Fruit fly (Drosophila melanogaster): ENCODE data around the gene MED20.
A peak's percentile ranks its signal among the peaks of the same experiment; 100 is the strongest.

The MED20 gene

DNA sequence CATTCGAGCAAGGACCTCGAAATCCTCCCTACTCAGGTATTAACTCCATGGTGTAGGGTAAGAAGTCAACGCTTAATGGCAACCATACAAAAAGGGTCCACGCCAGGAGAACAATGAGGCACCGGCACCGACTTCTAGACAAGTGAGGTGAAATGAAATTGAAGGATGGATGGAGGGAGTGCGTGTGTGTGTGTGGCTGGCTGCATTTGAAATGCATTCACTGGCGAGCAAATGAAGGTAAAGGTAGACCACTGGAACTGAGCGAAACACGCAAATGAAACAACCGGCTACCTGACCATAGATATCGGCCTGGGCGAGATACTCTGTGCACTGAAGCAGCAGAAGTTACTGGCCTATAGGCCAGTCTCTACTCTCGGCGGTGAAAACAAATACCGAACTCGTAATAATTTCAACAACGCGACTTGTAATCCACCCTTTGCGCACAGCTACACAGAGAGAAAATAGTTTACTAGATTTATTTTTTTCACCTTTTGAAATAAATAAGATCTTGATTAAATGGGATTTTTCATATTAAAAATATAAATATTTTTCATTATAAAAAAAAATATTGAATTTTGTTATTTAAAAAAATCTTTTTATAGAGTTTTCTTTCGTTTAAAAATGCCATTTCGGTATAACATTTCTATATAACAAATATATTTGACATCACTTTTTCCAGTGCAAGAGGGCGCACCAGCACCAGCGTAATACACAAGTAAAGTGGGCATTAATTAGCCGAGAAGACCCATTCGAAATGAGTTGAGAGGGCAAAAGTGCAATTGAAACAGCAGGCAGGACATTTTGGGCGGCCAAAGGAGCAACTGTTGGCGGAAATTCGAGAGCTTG lies 9.2 kb upstream of the MED20 start (continued):
- TF ChIP-seq CG15269 (tag; optimal IDR thresholded peaks at IDR 0.05) (peak; percentile 87), bcd (GFP tag; optimal IDR thresholded peaks at IDR 0.05) (peak; percentile 30), CG9932 (GFP tag; IDR thresholded peaks at IDR 0.05) (peak; percentile 58), caup (GFP tag; optimal IDR thresholded peaks at IDR 0.05; ENCODE audit: severe bottlenecking) (peak; percentile 64), Rfx (GFP tag; IDR thresholded peaks at IDR 0.05) (peak; percentile 79), CG10565 (GFP tag; optimal IDR thresholded peaks at IDR 0.05) (no peak), nom (GFP tag; optimal IDR thresholded peaks at IDR 0.05) (no peak), dmrt99B (tag; optimal IDR thresholded peaks at IDR 0.05) (peak; percentile 89), ara (GFP tag; IDR thresholded peaks at IDR 0.05) (peak; percentile 32; the same call in 1 of the 2 replicates), peb (GFP tag; IDR thresholded peaks at IDR 0.05) (0 out of 2 replicates have a peak, but pooled peaks have one; percentile 6), pzg (GFP tag; optimal IDR thresholded peaks at IDR 0.05) (no peak), CG9797 (GFP tag; optimal IDR thresholded peaks at IDR 0.05) (no peak), Gsc (GFP tag; IDR thresholded peaks at IDR 0.05) (no peak), Bgb (GFP tag; IDR thresholded peaks at IDR 0.05; ENCODE audit: partially characterized antibody) (0 out of 2 replicates have a peak, but pooled peaks have one; percentile 21), CG12299 (tag; optimal IDR thresholded peaks at IDR 0.05) (peak; percentile 65), bsh (GFP tag; optimal IDR thresholded peaks at IDR 0.05) (peak; percentile 68 to 80), lbe (GFP tag; optimal IDR thresholded peaks at IDR 0.05) (no peak), bab2 (GFP tag; optimal IDR thresholded peaks at IDR 0.05) (no peak), wdn (GFP tag; IDR thresholded peaks at IDR 0.05) (peak; percentile 70; the same call in 1 of the 2 replicates), chif (GFP tag; optimal IDR thresholded peaks at IDR 0.05) (peak in 1 of 2 experiments; percentile 55), Blimp-1 (GFP tag; optimal IDR thresholded peaks at IDR 0.05) (peak; percentile 82), CG1529 (GFP tag; optimal IDR thresholded peaks at IDR 0.05) (peak; percentile 71), CG14667 (GFP tag; IDR thresholded peaks at IDR 0.05) (0 out of 2 replicates have a peak, but pooled peaks have one; percentile 17), H2.0 (GFP tag; IDR thresholded peaks at IDR 0.05) (peak; percentile 80), emc (GFP tag; optimal IDR thresholded peaks at IDR 0.05) (no peak), crol (GFP tag; IDR thresholded peaks at IDR 0.05) (peak; percentile 42; the same call in 1 of the 2 replicates), bbx (GFP tag; IDR thresholded peaks at IDR 0.05; ENCODE audit: partially characterized antibody) (peak; percentile 8; the same call in 1 of the 2 replicates), CG17912 (GFP tag; optimal IDR thresholded peaks at IDR 0.05) (no peak), CG3163 (GFP tag; optimal IDR thresholded peaks at IDR 0.05) (no peak), CG6854 (GFP tag; optimal IDR thresholded peaks at IDR 0.05) (peak; percentile 41), ac (GFP tag; optimal IDR thresholded peaks at IDR 0.05) (peak; percentile 45), H15 (GFP tag; IDR thresholded peaks at IDR 0.05) (no peak), HHEX (GFP tag; optimal IDR thresholded peaks at IDR 0.05) (peak; percentile 63), CG17361 (GFP tag; IDR thresholded peaks at IDR 0.05) (peak; percentile 90), CG34224 (GFP tag; IDR thresholded peaks at IDR 0.05; ENCODE audit: partially characterized antibody) (no peak), wek (GFP tag; optimal IDR thresholded peaks at IDR 0.05) (no peak), eve (GFP tag; optimal IDR thresholded peaks at IDR 0.05) (no peak), yki (optimal IDR thresholded peaks at IDR 0.05) (no peak), Ptx1 (GFP tag; IDR thresholded peaks at IDR 0.05) (peak; percentile 94), nerfin-2 (GFP tag; IDR thresholded peaks at IDR 0.05; ENCODE audit: partially characterized antibody) (no peak), CG11695 (GFP tag; IDR thresholded peaks at IDR 0.05) (peak; percentile 88), gfzf (GFP tag; optimal IDR thresholded peaks at IDR 0.05) (no peak), aop (GFP tag; IDR thresholded peaks at IDR 0.05) (no peak), HLH4C (GFP tag; IDR thresholded peaks at IDR 0.05; ENCODE audit: partially characterized antibody) (no peak), Poxn (GFP tag; IDR thresholded peaks at IDR 0.05) (peak; percentile 56; the same call in 1 of the 2 replicates), CG6689 (GFP tag; IDR thresholded peaks at IDR 0.05) (peak; percentile 65), btn (GFP tag; optimal IDR thresholded peaks at IDR 0.05) (no peak), Hey (tag; optimal IDR thresholded peaks at IDR 0.05) (no peak)

All from whole organism, embryonic.